Fruit fly (Drosophila melanogaster): Measurements from ENCODE around the gene CG5112.
A peak's percentile ranks its signal among the peaks of the same experiment; 100 is the strongest.

CG5112 gene

dm6 chr3R:25489116-25489515 is 2.1 kb upstream of the CG5112 start (continued):
- TF ChIP-seq slbo (GFP tag; IDR thresholded peaks at IDR 0.05) (peak; percentile 24; the same call in 1 of the 2 replicates), ERR (GFP tag; optimal IDR thresholded peaks at IDR 0.05) (no peak), Taf1 (GFP tag; IDR thresholded peaks at IDR 0.05) (no peak), CG31388 (GFP tag; optimal IDR thresholded peaks at IDR 0.05) (no peak), CG1233 (GFP tag; optimal IDR thresholded peaks at IDR 0.05) (peak; percentile 8), Mad (GFP tag; optimal IDR thresholded peaks at IDR 0.05) (no peak), Lpt (GFP tag; optimal IDR thresholded peaks at IDR 0.05) (no peak), emc (GFP tag; optimal IDR thresholded peaks at IDR 0.05) (no peak), dmrt11E (tag; optimal IDR thresholded peaks at IDR 0.05) (peak; percentile 67), CG3995 (GFP tag; optimal IDR thresholded peaks at IDR 0.05) (no peak), ac (GFP tag; optimal IDR thresholded peaks at IDR 0.05) (no peak), ro (GFP tag; IDR thresholded peaks at IDR 0.05) (peak; percentile 12; the same call in 1 of the 2 replicates), gcm (GFP tag; optimal IDR thresholded peaks at IDR 0.05) (peak; percentile 68), CG33213 (GFP tag; optimal IDR thresholded peaks at IDR 0.05) (no peak), CG10209 (GFP tag; optimal IDR thresholded peaks at IDR 0.05) (no peak), CG5245 (GFP tag; optimal IDR thresholded peaks at IDR 0.05) (peak; percentile 63), CG32532 (GFP tag; IDR thresholded peaks at IDR 0.05) (peak; percentile 73; the same call in 1 of the 2 replicates), row (GFP tag; IDR thresholded peaks at IDR 0.05) (peak; percentile 61; the same call in 2 of the 3 replicates), CG17328 (GFP tag; IDR thresholded peaks at IDR 0.05) (peak; percentile 56; the same call in 1 of the 2 replicates), CG12219 (GFP tag; optimal IDR thresholded peaks at IDR 0.05) (no peak), ap (GFP tag; IDR thresholded peaks at IDR 0.05) (no peak), cas (GFP tag; IDR thresholded peaks at IDR 0.05) (no peak), Fer1 (GFP tag; optimal IDR thresholded peaks at IDR 0.05) (peak; percentile 60), dm (GFP tag; optimal IDR thresholded peaks at IDR 0.05) (no peak), klu (GFP tag; IDR thresholded peaks at IDR 0.05) (0 out of 2 replicates have a peak, but pooled peaks have one; percentile 26), crp (GFP tag; optimal IDR thresholded peaks at IDR 0.05) (no peak), Drgx (GFP tag; IDR thresholded peaks at IDR 0.05) (peak; percentile 73), vfl (GFP tag; optimal IDR thresholded peaks at IDR 0.05) (no peak), lilli (GFP tag; optimal IDR thresholded peaks at IDR 0.05) (no peak), CG18011 (GFP tag; optimal IDR thresholded peaks at IDR 0.05) (no peak), cad (GFP tag; optimal IDR thresholded peaks at IDR 0.05) (no peak), da (GFP tag; optimal IDR thresholded peaks at IDR 0.05) (no peak), CG8281 (tag; optimal IDR thresholded peaks at IDR 0.05) (peak; percentile 6), schlank (tag; optimal IDR thresholded peaks at IDR 0.05) (no peak), usp (GFP tag; optimal IDR thresholded peaks at IDR 0.05) (no peak), Hr51 (GFP tag; optimal IDR thresholded peaks at IDR 0.05) (no peak), CG16779 (GFP tag; IDR thresholded peaks at IDR 0.05) (no peak), CG10267 (tag; optimal IDR thresholded peaks at IDR 0.05) (peak; percentile 71), wor (GFP tag; IDR thresholded peaks at IDR 0.05) (peak; percentile 26; the same call in 1 of the 2 replicates), Stat92E (GFP tag; optimal IDR thresholded peaks at IDR 0.05) (no peak), gro (GFP tag; optimal IDR thresholded peaks at IDR 0.05) (no peak), CG11504 (tag; optimal IDR thresholded peaks at IDR 0.05) (no peak), CG12071 (GFP tag; optimal IDR thresholded peaks at IDR 0.05) (peak; percentile 11), sob (GFP tag; IDR thresholded peaks at IDR 0.05) (peak; percentile 71)
